Fruit fly (Drosophila melanogaster): ENCODE results near the gene CG15547.

CG15547 gene

dm6 chr3R:30888550-30889259 lies 5.4 kb upstream of the CG15547 start, which contains the start of gene Sap-r:
Sap-r (minus strand) TSS chr3R:30889062.
- no peak for TF ChIP-seq noc (tag; optimal IDR thresholded peaks at IDR 0.05)

DNA sequence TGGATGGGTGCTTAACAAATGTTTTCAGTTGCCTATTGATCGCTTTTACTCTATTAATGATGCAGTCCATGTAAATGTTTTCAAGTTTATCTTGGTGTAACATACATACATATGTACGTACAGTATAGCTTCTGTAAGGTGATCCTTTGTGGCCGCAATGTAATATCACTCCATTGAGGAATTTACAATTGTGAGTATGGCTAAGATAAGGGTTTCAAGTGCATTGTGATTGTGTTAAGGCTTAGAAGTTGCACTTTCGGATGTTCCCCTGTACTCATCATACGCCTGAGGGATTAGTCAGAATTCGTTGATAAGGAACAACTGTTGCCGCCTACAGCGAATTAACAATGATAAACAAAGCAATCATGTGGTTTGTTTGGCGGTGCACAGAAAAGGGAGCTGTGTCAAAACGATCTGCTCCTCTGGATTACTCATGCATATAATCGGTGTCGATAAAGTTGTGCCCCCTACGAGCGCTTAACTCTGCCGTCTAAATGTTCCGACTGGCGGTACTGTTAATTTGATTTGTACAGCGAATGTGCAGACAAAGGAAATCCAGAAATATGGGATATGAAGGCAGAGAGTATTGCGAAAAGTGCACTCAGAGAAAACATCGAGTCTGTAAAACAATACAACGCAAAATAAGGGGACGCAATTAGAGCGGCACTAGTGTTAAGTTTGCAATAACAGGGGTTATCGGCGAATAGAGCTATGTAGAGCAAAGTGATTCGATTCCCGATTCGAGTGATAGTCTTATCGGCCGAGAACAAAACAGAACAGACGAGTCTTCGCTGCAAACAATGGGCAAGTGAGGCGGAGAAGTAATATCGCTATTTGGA lies 4.6 kb upstream of the CG15547 start:
- peak; percentile 69 for TF ChIP-seq noc (tag; optimal IDR thresholded peaks at IDR 0.05)

- no peak for TF ChIP-seq noc (tag; optimal IDR thresholded peaks at IDR 0.05)
These were observed 4.0 kb upstream of the CG15547 start for dm6 chr3R:30887302-30887701.

DNA sequence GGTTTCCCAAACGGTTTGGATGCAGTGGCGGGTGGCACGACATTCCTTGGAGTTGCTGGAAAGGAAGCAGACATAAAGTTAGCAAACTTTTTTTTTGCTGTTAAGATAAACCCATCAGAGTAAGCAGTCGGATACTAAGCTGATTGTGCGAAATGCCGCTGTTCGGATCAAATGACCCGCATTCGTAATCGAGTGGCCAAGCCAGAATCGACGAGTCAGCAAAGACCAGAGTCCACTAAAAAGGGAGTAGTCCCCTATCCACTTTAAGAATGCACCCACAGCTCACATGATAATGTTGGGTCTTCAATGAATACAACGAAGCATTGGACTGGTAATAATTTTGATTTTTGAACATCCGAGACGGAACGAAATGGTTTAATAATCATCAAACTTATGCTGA lies 3.5 kb upstream of the CG15547 start:
- no peak for TF ChIP-seq noc (tag; optimal IDR thresholded peaks at IDR 0.05)

dm6 chr3R:30880894-30881293 lies 2.4 kb downstream of the CG15547 start, which contains the start of gene CG12071:
CG12071 (minus strand) TSS chr3R:30881027.
- no peak for TF ChIP-seq noc (tag; optimal IDR thresholded peaks at IDR 0.05)

DNA sequence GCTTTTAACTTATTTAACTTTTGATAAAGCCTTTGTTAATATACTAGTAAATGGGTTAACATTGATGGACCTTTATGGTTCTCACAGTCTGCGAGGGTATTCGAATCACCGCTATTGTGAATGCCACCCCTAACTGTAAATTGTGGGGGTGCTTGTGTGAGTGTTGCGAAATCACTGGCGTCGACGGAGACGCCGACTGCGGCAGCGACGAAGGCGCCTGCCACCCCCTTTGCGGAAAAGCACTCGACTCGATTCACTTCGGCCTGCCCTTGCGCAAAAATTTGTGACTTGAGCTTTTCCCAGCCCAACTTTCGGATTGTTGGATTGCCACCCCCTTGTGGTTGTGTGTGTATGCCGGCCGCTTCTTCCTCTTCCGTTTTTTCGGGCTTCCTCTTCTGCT lies 3.3 kb downstream of the CG15547 start:
- TF ChIP-seq noc (tag; optimal IDR thresholded peaks at IDR 0.05): no peak

DNA sequence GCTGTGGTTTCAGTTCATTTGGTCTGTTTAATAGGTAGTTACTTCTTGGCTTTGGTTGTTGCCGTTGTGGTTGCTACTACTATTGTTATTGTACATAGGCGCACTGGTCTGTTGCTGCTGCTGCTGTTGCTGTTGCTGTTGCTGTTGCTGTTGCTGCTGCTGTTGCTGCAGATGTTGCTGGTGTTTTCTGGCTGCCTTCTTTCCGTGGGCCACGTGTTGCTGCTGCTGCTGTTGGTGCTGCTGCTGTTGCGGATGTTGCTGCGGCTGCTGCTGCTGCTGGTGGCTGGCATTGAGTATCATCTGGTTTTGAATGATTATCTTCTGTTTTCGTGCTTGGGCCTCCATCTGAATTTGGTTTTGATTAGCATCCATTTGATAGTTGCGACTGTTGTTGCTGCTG lies 5.2 kb downstream of the CG15547 start:
- no peak for TF ChIP-seq noc (tag; optimal IDR thresholded peaks at IDR 0.05)

DNA sequence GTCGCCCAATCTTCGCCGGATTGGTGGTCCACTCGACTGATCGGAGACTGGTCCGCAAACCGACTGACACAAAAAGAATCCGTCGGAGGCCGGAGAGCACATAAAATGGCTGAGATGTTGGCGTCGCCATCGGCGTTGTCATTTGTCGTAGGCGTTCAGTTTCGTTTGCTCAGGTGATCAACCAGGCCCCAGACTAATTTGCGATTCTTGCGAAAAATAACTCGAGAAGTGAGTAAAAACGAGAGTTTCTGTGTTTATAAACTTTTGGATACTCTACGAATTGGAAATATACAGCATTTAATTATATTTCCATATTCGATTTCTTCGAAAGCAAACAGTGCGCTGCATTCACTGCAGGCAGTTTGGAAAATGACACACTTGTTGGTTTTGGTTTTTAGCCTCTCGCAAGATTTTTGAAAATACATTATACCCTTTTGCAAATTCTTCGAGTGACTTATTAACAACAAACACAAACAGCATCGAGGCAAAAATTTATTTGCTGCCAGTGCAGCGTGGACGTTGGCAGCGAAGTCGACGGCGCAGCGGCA lies 7.1 kb downstream of the CG15547 start, which contains the start of gene CG15546:
TSS of gene CG15546 (minus strand) at position 51 of the 548 bp plus-strand sequence.
- TF ChIP-seq noc (tag; optimal IDR thresholded peaks at IDR 0.05): no peak

- no peak for TF ChIP-seq noc (tag; optimal IDR thresholded peaks at IDR 0.05)
These were observed 8.6 kb downstream of the CG15547 start for dm6 chr3R:30874679-30875078.

- no peak for TF ChIP-seq noc (tag; optimal IDR thresholded peaks at IDR 0.05)
These were observed 10.8 kb downstream of the CG15547 start, which contains the start of gene CG15545 for dm6 chr3R:30872301-30873044. CG15545 (minus strand) TSS chr3R:30872351.

- TF ChIP-seq noc (tag; optimal IDR thresholded peaks at IDR 0.05): no peak
These were observed 12.9 kb downstream of the CG15547 start for dm6 chr3R:30870317-30870878.

- no peak for TF ChIP-seq noc (tag; optimal IDR thresholded peaks at IDR 0.05)
These were observed 16.1 kb downstream of the CG15547 start, which contains the start of gene Cpr100A for dm6 chr3R:30867232-30867631. Cpr100A (plus strand) TSS chr3R:30867521.

DNA sequence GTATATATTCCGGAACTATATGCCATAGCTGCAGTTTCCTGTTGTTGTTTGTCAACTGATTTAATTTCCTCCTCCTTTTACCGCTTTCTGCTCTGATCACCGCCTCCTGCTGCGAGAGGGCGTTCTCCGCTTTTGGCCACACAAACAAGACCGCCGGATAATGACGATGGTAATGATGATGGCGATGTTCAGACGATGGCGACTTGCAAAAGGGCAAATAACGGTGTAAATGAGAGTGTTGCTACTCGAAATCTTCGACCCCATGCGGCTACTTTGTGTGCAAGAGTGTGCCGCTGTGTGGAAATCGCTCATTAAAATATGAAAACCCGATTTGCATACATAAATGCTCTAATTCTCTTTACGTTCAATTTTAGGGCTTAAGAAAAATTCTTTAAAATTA lies 17.4 kb downstream of the CG15547 start:
- no peak for TF ChIP-seq noc (tag; optimal IDR thresholded peaks at IDR 0.05)

DNA sequence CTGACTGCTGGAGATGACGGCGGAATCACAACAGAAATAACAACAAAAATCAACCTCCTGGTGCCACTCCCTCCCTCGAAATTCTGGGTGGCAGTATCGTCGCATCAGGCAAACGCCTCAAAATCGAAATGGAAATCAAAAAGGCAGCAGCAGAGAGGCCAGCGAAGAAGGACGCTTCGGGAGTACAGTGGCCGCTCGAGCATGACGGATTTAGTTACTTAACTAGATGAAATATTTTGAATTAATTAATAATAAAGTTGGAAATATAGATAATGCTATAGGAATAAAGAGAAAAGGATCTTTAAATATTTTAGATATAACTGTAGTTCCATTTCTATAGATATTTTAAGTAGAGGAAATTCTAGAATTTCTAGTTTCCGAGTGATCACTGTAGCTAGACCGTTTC lies 17.9 kb downstream of the CG15547 start:
- TF ChIP-seq noc (tag; optimal IDR thresholded peaks at IDR 0.05): no peak

- no peak for TF ChIP-seq noc (tag; optimal IDR thresholded peaks at IDR 0.05)
These were observed 18.8 kb downstream of the CG15547 start for dm6 chr3R:30864465-30864864.

Data from whole organism, larva.